Fruit fly (Drosophila melanogaster): ENCODE results near the gene CG44475.

Gene CG44475

dm6 chr2L:15908086-15908485 lies 25.1 kb upstream of the CG44475 start (continued):
- no peak for TF ChIP-seq CG4617 (GFP tag; optimal IDR thresholded peaks at IDR 0.05; ENCODE audit: borderline replicate concordance)
- TF ChIP-seq CG16779 (GFP tag; IDR thresholded peaks at IDR 0.05) = no peak
- TF ChIP-seq Ada2b (GFP tag; IDR thresholded peaks at IDR 0.05) = 0 out of 2 replicates have a peak, but pooled peaks have one; percentile 25
- TF ChIP-seq lmd (GFP tag; IDR thresholded peaks at IDR 0.05) = no peak
- TF ChIP-seq NfI (GFP tag; optimal IDR thresholded peaks at IDR 0.05) = no peak
- no peak for TF ChIP-seq Dll (GFP tag; IDR thresholded peaks at IDR 0.05; ENCODE audit: partially characterized antibody)
- no peak for TF ChIP-seq CG18764 (GFP tag; optimal IDR thresholded peaks at IDR 0.05)
- no peak for TF ChIP-seq CG12104 (GFP tag; optimal IDR thresholded peaks at IDR 0.05)
- TF ChIP-seq CG10431 (GFP tag; optimal IDR thresholded peaks at IDR 0.05) = no peak
- no peak for TF ChIP-seq corto (GFP tag; optimal IDR thresholded peaks at IDR 0.05)
- TF ChIP-seq chm (GFP tag; IDR thresholded peaks at IDR 0.05) = peak; percentile 27; the same call in 1 of the 2 replicates
- no peak for TF ChIP-seq D19B (GFP tag; optimal IDR thresholded peaks at IDR 0.05)
- no peak for TF ChIP-seq CG10979 (tag; optimal IDR thresholded peaks at IDR 0.05)
- no peak for TF ChIP-seq sima (GFP tag; optimal IDR thresholded peaks at IDR 0.05)
- no peak for TF ChIP-seq insv (GFP tag; optimal IDR thresholded peaks at IDR 0.05)
- TF ChIP-seq Side (GFP tag; optimal IDR thresholded peaks at IDR 0.05) = no peak
- TF ChIP-seq CG33557 (GFP tag; optimal IDR thresholded peaks at IDR 0.05) = no peak
- no peak for TF ChIP-seq usp (GFP tag; optimal IDR thresholded peaks at IDR 0.05)
- no peak for TF ChIP-seq Dad (GFP tag; optimal IDR thresholded peaks at IDR 0.05)
- TF ChIP-seq CG2202 (tag; optimal IDR thresholded peaks at IDR 0.05) = no peak
- TF ChIP-seq CG3838 (GFP tag; optimal IDR thresholded peaks at IDR 0.05) = no peak
- TF ChIP-seq cato (GFP tag; optimal IDR thresholded peaks at IDR 0.05; ENCODE audit: borderline replicate concordance) = no peak
- no peak for TF ChIP-seq Aef1 (GFP tag; IDR thresholded peaks at IDR 0.05)
- TF ChIP-seq Ravus (GFP tag; IDR thresholded peaks at IDR 0.05) = no peak
- no peak for TF ChIP-seq CG17361 (GFP tag; IDR thresholded peaks at IDR 0.05)
- no peak for TF ChIP-seq CG10959 (GFP tag; IDR thresholded peaks at IDR 0.05)
- TF ChIP-seq CG8089 (GFP tag; optimal IDR thresholded peaks at IDR 0.05) = no peak
- TF ChIP-seq CG5245 (GFP tag; optimal IDR thresholded peaks at IDR 0.05) = no peak
- TF ChIP-seq CG2120 (GFP tag; optimal IDR thresholded peaks at IDR 0.05) = no peak
- TF ChIP-seq CG8290 (GFP tag; optimal IDR thresholded peaks at IDR 0.05) = no peak
- peak in 1 of 2 experiments; percentile 47 for TF ChIP-seq CG8290 (tag; optimal IDR thresholded peaks at IDR 0.05)
- no peak for TF ChIP-seq en (GFP tag; optimal IDR thresholded peaks at IDR 0.05)
- TF ChIP-seq CG12391 (tag; optimal IDR thresholded peaks at IDR 0.05) = no peak
- no peak for TF ChIP-seq hkb (optimal IDR thresholded peaks at IDR 0.05)
- TF ChIP-seq hkb (GFP tag; IDR thresholded peaks at IDR 0.05) = no peak
- TF ChIP-seq Sin3A (optimal IDR thresholded peaks at IDR 0.05) = no peak
- no peak for TF ChIP-seq Bdp1 (GFP tag; optimal IDR thresholded peaks at IDR 0.05)
- no peak for TF ChIP-seq CG11398 (GFP tag; optimal IDR thresholded peaks at IDR 0.05)
- no peak for TF ChIP-seq Trl (optimal IDR thresholded peaks at IDR 0.05)
- no peak for TF ChIP-seq Trl (GFP tag; optimal IDR thresholded peaks at IDR 0.05)
- TF ChIP-seq mirr (GFP tag; optimal IDR thresholded peaks at IDR 0.05) = peak; percentile 57
- no peak for TF ChIP-seq unpg (GFP tag; optimal IDR thresholded peaks at IDR 0.05)
- TF ChIP-seq CG11560 (tag; IDR thresholded peaks at IDR 0.05) = no peak
- TF ChIP-seq CG30020 (tag; optimal IDR thresholded peaks at IDR 0.05) = no peak
- no peak for TF ChIP-seq gsb-n (tag; optimal IDR thresholded peaks at IDR 0.05)
- TF ChIP-seq CG6765 (GFP tag; optimal IDR thresholded peaks at IDR 0.05) = no peak
- TF ChIP-seq CG9727 (GFP tag; optimal IDR thresholded peaks at IDR 0.05) = no peak
- TF ChIP-seq NFAT (GFP tag; IDR thresholded peaks at IDR 0.05) = no peak
- TF ChIP-seq CG1602 (GFP tag; optimal IDR thresholded peaks at IDR 0.05) = no peak
- no peak for TF ChIP-seq Abd-B (GFP tag; optimal IDR thresholded peaks at IDR 0.05)
- no peak for TF ChIP-seq ab (GFP tag; optimal IDR thresholded peaks at IDR 0.05)
- no peak for TF ChIP-seq eve (GFP tag; optimal IDR thresholded peaks at IDR 0.05)
- TF ChIP-seq stc (GFP tag; IDR thresholded peaks at IDR 0.05) = peak; percentile 16; the same call in 1 of the 2 replicates
- no peak for TF ChIP-seq CG2116 (GFP tag; optimal IDR thresholded peaks at IDR 0.05)

Data from whole organism, embryonic.